Worm (Caenorhabditis elegans) whole organism, early embryonic: ENCODE measurements around the gene W06H8.2.

Experiments
- ceh-13 ChIP-seq: fragments of 200-800 bp; sonication (Bioruptor generic); optimal IDR thresholded peaks from 2 replicates; lab custom pipeline; 2018; ENCODE audit warnings: mild to moderate bottlenecking, missing genetic modification characterization, missing compliant biosample characterization
- hnd-1 ChIP-seq: sonication (generic microtip); optimal IDR thresholded peaks from 2 replicates; lab custom pipeline; 2016; ENCODE audit warnings: missing genetic modification characterization, missing compliant biosample characterization
- sea-1 ChIP-seq: fragments of 200-800 bp; sonication (Bioruptor generic); conservative IDR thresholded peaks from 2 replicates; pipeline ENCODE4 v1.3.6; 2022; ENCODE audit warnings: missing genetic modification characterization, missing compliant biosample characterization

ce11 chrV:6247397-6247796, 40.8 kb downstream of the W06H8.2 start:
- TF ChIP-seq ceh-13 (GFP tag; lab: Kevin White, UChicago) (no peak), hnd-1 (tag; lab: Kevin White, UChicago) (no peak), sea-1 (GFP tag; lab: Robert Waterston, UW) (no peak)
